Fruit fly (Drosophila melanogaster) whole organism, embryonic: Measurements from ENCODE around the gene PH4alphaPV.

Source experiments
- Bgb ChIP-seq: fragments of 200-800 bp; sonication (Bioruptor generic); IDR thresholded peaks from 2 replicates; pipeline ENCODE4 v1.3.6; 2022; ENCODE audit warnings: missing biosample characterization, missing genetic modification characterization; ENCODE audit not compliant: partially characterized antibody
- CG1024 ChIP-seq: fragments of 200-800 bp; sonication (Bioruptor generic); IDR thresholded peaks from 2 replicates; pipeline ENCODE4 v1.3.6; 2022; ENCODE audit warnings: missing biosample characterization, missing genetic modification characterization
- CG10321 ChIP-seq: fragments of 200-800 bp; sonication (Bioruptor generic); IDR thresholded peaks from 2 replicates; pipeline ENCODE4 v1.3.6; 2022; ENCODE audit warnings: missing biosample characterization, missing genetic modification characterization
- CG10565 ChIP-seq: fragments of 200-800 bp; sonication (Bioruptor generic); optimal IDR thresholded peaks from 3 replicates; lab custom pipeline; 2016; ENCODE audit warnings: missing biosample characterization, mild to moderate bottlenecking, missing genetic modification characterization
- CG11247 ChIP-seq: fragments of 200-800 bp; sonication (Bioruptor generic); IDR thresholded peaks from 2 replicates; pipeline ENCODE4 v1.3.6; 2022; ENCODE audit warnings: missing biosample characterization, missing genetic modification characterization
- CG12219 ChIP-seq: fragments of 200-800 bp; sonication (Bioruptor generic); optimal IDR thresholded peaks from 3 replicates; lab custom pipeline; 2018; ENCODE audit warnings: missing biosample characterization, mild to moderate bottlenecking, missing genetic modification characterization
- CG12391 ChIP-seq: fragments of 200-800 bp; sonication (Bioruptor generic); optimal IDR thresholded peaks from 3 replicates; lab custom pipeline; 2018; ENCODE audit warnings: missing biosample characterization, mild to moderate bottlenecking, missing genetic modification characterization, moderate library complexity
- CG12744 ChIP-seq: fragments of 200-800 bp; sonication (Bioruptor generic); optimal IDR thresholded peaks from 2 replicates; lab custom pipeline; 2016; ENCODE audit warnings: missing biosample characterization, missing genetic modification characterization
- CG13287 ChIP-seq: fragments of 200-800 bp; sonication (Bioruptor generic); IDR thresholded peaks from 2 replicates; pipeline ENCODE4 v1.3.6; 2022; ENCODE audit warnings: missing biosample characterization, missing genetic modification characterization; ENCODE audit not compliant: partially characterized antibody
- CG13424 ChIP-seq: fragments of 200-800 bp; sonication (Bioruptor generic); optimal IDR thresholded peaks from 2 replicates; lab custom pipeline; 2019; ENCODE audit warnings: missing biosample characterization, mild to moderate bottlenecking, missing genetic modification characterization, moderate library complexity
- CG14014 ChIP-seq: fragments of 200-800 bp; sonication (Bioruptor generic); IDR thresholded peaks from 2 replicates; pipeline ENCODE4 v1.3.6; 2022; ENCODE audit warnings: missing biosample characterization, missing genetic modification characterization
- CG15479 ChIP-seq: fragments of 200-800 bp; sonication (Bioruptor generic); optimal IDR thresholded peaks from 3 replicates; lab custom pipeline; 2019; ENCODE audit warnings: missing biosample characterization, mild to moderate bottlenecking, missing genetic modification characterization, moderate library complexity
- CG15696 ChIP-seq: fragments of 200-800 bp; sonication (Bioruptor generic); optimal IDR thresholded peaks from 2 replicates; lab custom pipeline; 2019; ENCODE audit warnings: missing biosample characterization, mild to moderate bottlenecking, missing genetic modification characterization, moderate library complexity
- CG17612 ChIP-seq: fragments of 200-800 bp; sonication (Bioruptor generic); IDR thresholded peaks from 2 replicates; pipeline ENCODE4 v1.3.6; 2022; ENCODE audit warnings: missing biosample characterization, missing genetic modification characterization
- CG18011 ChIP-seq: fragments of 200-800 bp; sonication (Bioruptor generic); optimal IDR thresholded peaks from 2 replicates; lab custom pipeline; 2017; ENCODE audit warnings: missing biosample characterization, missing genetic modification characterization, mild to moderate bottlenecking, moderate library complexity, missing genotype
- CG3281 ChIP-seq: fragments of 200-800 bp; sonication (Bioruptor generic); optimal IDR thresholded peaks from 3 replicates; lab custom pipeline; 2017; ENCODE audit warnings: missing biosample characterization, mild to moderate bottlenecking, missing genetic modification characterization
- CG42726 ChIP-seq: fragments of 200-800 bp; sonication (Bioruptor generic); IDR thresholded peaks from 2 replicates; pipeline ENCODE4 v1.3.6; 2022; ENCODE audit warnings: missing biosample characterization, missing genetic modification characterization; ENCODE audit not compliant: partially characterized antibody
- CG4617 ChIP-seq: fragments of 200-800 bp; sonication (Bioruptor generic); optimal IDR thresholded peaks from 3 replicates; lab custom pipeline; 2016; ENCODE audit warnings: missing biosample characterization, missing genetic modification characterization, borderline replicate concordance
- CG4707 ChIP-seq: fragments of 200-800 bp; sonication (Bioruptor generic); optimal IDR thresholded peaks from 2 replicates; lab custom pipeline; 2018; ENCODE audit warnings: missing biosample characterization, mild to moderate bottlenecking, missing genetic modification characterization, moderate library complexity
- CG6175 ChIP-seq: fragments of 200-800 bp; sonication (Bioruptor generic); IDR thresholded peaks from 3 replicates; pipeline ENCODE4 v1.3.6; 2022; ENCODE audit warnings: missing biosample characterization, missing genetic modification characterization
- CG6272 ChIP-seq: fragments of 200-800 bp; sonication (Bioruptor generic); IDR thresholded peaks from 2 replicates; pipeline ENCODE4 v1.3.6; 2022; ENCODE audit warnings: missing biosample characterization, missing genetic modification characterization
- CG7786 ChIP-seq: fragments of 200-800 bp; sonication (Bioruptor generic); optimal IDR thresholded peaks from 2 replicates; lab custom pipeline; 2016; ENCODE audit warnings: missing biosample characterization, missing genetic modification characterization
- Camta ChIP-seq: fragments of 200-800 bp; sonication (Bioruptor generic); optimal IDR thresholded peaks from 2 replicates; lab custom pipeline; 2016; ENCODE audit warnings: missing biosample characterization, missing genetic modification characterization
- Chrac-16 ChIP-seq: fragments of 200-800 bp; sonication (Bioruptor generic); optimal IDR thresholded peaks from 3 replicates; lab custom pipeline; 2016; ENCODE audit warnings: missing biosample characterization, missing genetic modification characterization
- E2f1 ChIP-seq: fragments of 200-800 bp; sonication (Bioruptor generic); IDR thresholded peaks from 2 replicates; pipeline ENCODE4 v1.3.6; 2022; ENCODE audit warnings: missing biosample characterization, missing genetic modification characterization
- GATAe ChIP-seq: fragments of 200-800 bp; sonication (Bioruptor generic); conservative IDR thresholded peaks from 2 replicates; pipeline ENCODE4 v1.3.6; 2022; ENCODE audit warnings: missing biosample characterization, missing genetic modification characterization
- HLH3B ChIP-seq: fragments of 200-800 bp; sonication (Bioruptor generic); IDR thresholded peaks from 2 replicates; pipeline ENCODE4 v1.3.6; 2022; ENCODE audit warnings: missing biosample characterization, missing genetic modification characterization
- Hmx ChIP-seq: fragments of 200-800 bp; sonication (Bioruptor generic); optimal IDR thresholded peaks from 2 replicates; lab custom pipeline; 2016; ENCODE audit warnings: missing biosample characterization, missing genetic modification characterization
- Lpt ChIP-seq: fragments of >200 bp; optimal IDR thresholded peaks from 2 replicates; lab custom pipeline; 2018; ENCODE audit warnings: missing biosample characterization, missing genetic modification characterization
- Med ChIP-seq: fragments of 200-800 bp; sonication (Bioruptor generic); peaks from one replicate; lab custom pipeline; 2016; ENCODE audit warnings: missing biosample characterization, missing genetic modification characterization, mild to moderate bottlenecking, inconsistent platforms, moderate library complexity
- Meics ChIP-seq: fragments of 200-800 bp; sonication (Bioruptor generic); optimal IDR thresholded peaks from 2 replicates; lab custom pipeline; 2017; ENCODE audit warnings: missing biosample characterization, mild to moderate bottlenecking, missing genetic modification characterization
- Nf-YC ChIP-seq: fragments of 200-800 bp; optimal IDR thresholded peaks from 3 replicates; lab custom pipeline; 2019; ENCODE audit warnings: missing biosample characterization, mild to moderate bottlenecking, missing genetic modification characterization, moderate library complexity
- abd-A ChIP-seq: fragments of 200-800 bp; sonication (Bioruptor generic); optimal IDR thresholded peaks from 3 replicates; lab custom pipeline; 2019; ENCODE audit warnings: missing biosample characterization, mild to moderate bottlenecking, missing genetic modification characterization, moderate library complexity
- ap ChIP-seq: fragments of 200-800 bp; sonication (Bioruptor generic); IDR thresholded peaks from 2 replicates; pipeline ENCODE4 v1.3.6; 2022; ENCODE audit warnings: missing biosample characterization, missing genetic modification characterization
- corto ChIP-seq: fragments of 200-800 bp; sonication (Bioruptor generic); optimal IDR thresholded peaks from 2 replicates; lab custom pipeline; 2016; ENCODE audit warnings: missing biosample characterization, mild to moderate bottlenecking, missing genetic modification characterization, moderate library complexity
- dmrt99B ChIP-seq: fragments of 200-800 bp; sonication (Bioruptor generic); optimal IDR thresholded peaks from 2 replicates; lab custom pipeline; 2018; ENCODE audit warnings: missing biosample characterization, mild to moderate bottlenecking, missing genetic modification characterization, moderate library complexity
- fd3F ChIP-seq: fragments of 200-800 bp; sonication (Bioruptor generic); optimal IDR thresholded peaks from 2 replicates; lab custom pipeline; 2018; ENCODE audit warnings: missing biosample characterization, mild to moderate bottlenecking, missing genetic modification characterization, moderate library complexity
- fd96Cb ChIP-seq: fragments of 200-800 bp; sonication (Bioruptor generic); optimal IDR thresholded peaks from 2 replicates; lab custom pipeline; 2018; ENCODE audit warnings: missing biosample characterization, mild to moderate bottlenecking, missing genetic modification characterization, moderate library complexity
- hth ChIP-seq: fragments of >200 bp; optimal IDR thresholded peaks from 2 replicates; lab custom pipeline; 2017; ENCODE audit warnings: inconsistent platforms
- maf-S ChIP-seq: fragments of 200-800 bp; sonication (Bioruptor generic); optimal IDR thresholded peaks from 2 replicates; lab custom pipeline; 2016; ENCODE audit warnings: missing biosample characterization, missing genetic modification characterization
- ranshi ChIP-seq: fragments of 200-800 bp; sonication (Bioruptor generic); IDR thresholded peaks from 2 replicates; pipeline ENCODE4 v1.3.6; 2022; ENCODE audit warnings: missing biosample characterization, missing genetic modification characterization
- repo ChIP-seq: fragments of 200-800 bp; sonication (Bioruptor generic); optimal IDR thresholded peaks from 2 replicates; lab custom pipeline; 2016; ENCODE audit warnings: missing biosample characterization, missing genetic modification characterization
- sens ChIP-seq: fragments of 200-800 bp; sonication (Bioruptor generic); peaks from one replicate; lab custom pipeline; 2016; ENCODE audit warnings: missing biosample characterization, missing genetic modification characterization
- shn ChIP-seq: fragments of 200-800 bp; sonication (Bioruptor generic); optimal IDR thresholded peaks from 3 replicates; lab custom pipeline; 2016; ENCODE audit warnings: missing biosample characterization, missing genetic modification characterization
- so ChIP-seq: fragments of 200-800 bp; sonication (Bioruptor generic); IDR thresholded peaks from 3 replicates; pipeline ENCODE4 v1.3.6; 2022; ENCODE audit warnings: missing biosample characterization, missing genetic modification characterization
- sr ChIP-seq: fragments of 200-800 bp; sonication (Bioruptor generic); IDR thresholded peaks from 3 replicates; pipeline ENCODE4 v1.3.6; 2022; ENCODE audit warnings: missing biosample characterization, missing genetic modification characterization
- stc ChIP-seq: fragments of 200-800 bp; sonication (Bioruptor generic); IDR thresholded peaks from 2 replicates; pipeline ENCODE4 v1.3.6; 2022; ENCODE audit warnings: missing biosample characterization, missing genetic modification characterization
- ttk ChIP-seq: fragments of 200-800 bp; sonication (Bioruptor generic); IDR thresholded peaks from 2 replicates; pipeline ENCODE4 v2.1.2; 2022; ENCODE audit warnings: missing biosample characterization, missing genetic modification characterization
- zfh1 ChIP-seq: fragments of 200-800 bp; sonication (Bioruptor generic); IDR thresholded peaks from 3 replicates; pipeline ENCODE4 v1.3.6; 2022; ENCODE audit warnings: missing biosample characterization, missing genetic modification characterization

Gene PH4alphaPV

dm6 chr3R:30648851-30649250, 500 bp upstream of the PH4alphaPV start, which contains the start of gene CG34432:
TSS of gene CG34432 (plus strand) at chr3R:30649151.
- TF ChIP-seq sr (GFP tag; lab: Robert Waterston, UW) (no peak), CG10565 (GFP tag; lab: Kevin White, UChicago) (no peak), Med (no peak), fd3F (GFP tag; lab: Kevin White, UChicago) (no peak), shn (GFP tag; lab: Kevin White, UChicago) (no peak), CG12744 (GFP tag; lab: Kevin White, UChicago) (no peak), CG11247 (no peak), GATAe (GFP tag; lab: Robert Waterston, UW) (no peak), Camta (GFP tag; lab: Kevin White, UChicago) (no peak), CG13287 (no peak), Nf-YC (tag; lab: Kevin White, UChicago) (no peak), stc (GFP tag; lab: Robert Waterston, UW) (no peak), corto (no peak), HLH3B (no peak)

DNA sequence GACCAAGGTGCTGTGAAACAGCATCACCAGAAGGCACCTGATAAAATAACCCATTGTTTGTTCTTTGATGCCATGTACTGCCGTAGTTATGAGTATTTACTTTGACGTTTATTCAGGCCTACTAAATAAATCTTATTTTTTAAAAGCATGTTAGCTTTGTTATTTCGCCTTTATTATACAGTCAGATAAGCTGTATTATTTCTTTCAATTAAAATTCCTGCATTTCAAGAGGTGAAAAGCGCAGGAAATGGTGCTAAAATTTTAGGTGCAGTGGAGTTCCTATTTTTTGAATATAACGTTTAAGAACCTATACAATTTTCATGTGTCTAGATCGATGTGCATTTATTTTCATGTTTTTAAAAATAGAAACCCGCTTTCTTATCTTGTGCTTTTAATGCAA, 2.6 kb downstream of the PH4alphaPV start, which contains the start of gene CG31013:
Gene CG31013, minus strand, starts transcription at position 101 of the 400 bp plus-strand sequence.
- TF ChIP-seq Meics (GFP tag; lab: Kevin White, UChicago), result no peak
- TF ChIP-seq CG15479 (GFP tag; lab: Kevin White, UChicago), result peak; percentile 7

dm6 chr3R:30643240-30643639, 5.1 kb downstream of the PH4alphaPV start:
- TF ChIP-seq CG7786 (no peak), maf-S (GFP tag; lab: Kevin White, UChicago) (no peak), CG13424 (tag; lab: Kevin White, UChicago) (peak; percentile 10), zfh1 (GFP tag; lab: Robert Waterston, UW) (0 out of 3 replicates have a peak, but pooled peaks have one; percentile 20), CG17612 (0 out of 2 replicates have a peak, but pooled peaks have one; percentile 8), CG15696 (tag; lab: Kevin White, UChicago) (peak; percentile 31), repo (GFP tag; lab: Kevin White, UChicago) (no peak), fd96Cb (tag; lab: Kevin White, UChicago) (peak; percentile 4), ttk (GFP tag; lab: Robert Waterston, UW) (0 out of 2 replicates have a peak, but pooled peaks have one; percentile 34), Chrac-16 (GFP tag; lab: Kevin White, UChicago) (peak; percentile 9), Lpt (GFP tag; lab: Kevin White, UChicago) (no peak), CG18011 (GFP tag; lab: Kevin White, UChicago) (no peak), CG6272 (GFP tag; lab: Robert Waterston, UW) (no peak), CG12219 (GFP tag; lab: Kevin White, UChicago) (no peak), Bgb (no peak), sens (GFP tag; lab: Kevin White, UChicago) (peak; percentile 77), so (GFP tag; lab: Robert Waterston, UW) (no peak), hth (lab: Kevin White, UChicago) (no peak), CG1024 (GFP tag; lab: Robert Waterston, UW) (no peak), ap (no peak), CG12391 (tag; lab: Kevin White, UChicago) (peak; percentile 35), CG42726 (no peak), Hmx (GFP tag; lab: Kevin White, UChicago) (no peak), CG4617 (no peak), dmrt99B (tag; lab: Kevin White, UChicago) (peak; percentile 40), ranshi (peak; percentile 37; the same call in 1 of the 2 replicates), CG10321 (no peak), CG6175 (GFP tag; lab: Robert Waterston, UW) (no peak), abd-A (no peak), CG3281 (GFP tag; lab: Kevin White, UChicago) (no peak), E2f1 (no peak), CG4707 (GFP tag; lab: Kevin White, UChicago) (no peak), CG14014 (GFP tag; lab: Robert Waterston, UW) (0 out of 2 replicates have a peak, but pooled peaks have one; percentile 14)
